Fruit fly (Drosophila melanogaster) whole organism, adult: Measurements from ENCODE around the gene CG33107.

Source experiments
- CG11617 ChIP-seq: fragments of 200-800 bp; sonication (Bioruptor generic); optimal IDR thresholded peaks from 2 replicates; lab custom pipeline; 2017; ENCODE audit warnings: mild to moderate bottlenecking, missing biosample characterization, missing genetic modification reagents, missing genetic modification characterization
- CG12768 ChIP-seq: fragments of 200-800 bp; sonication (Bioruptor generic); optimal IDR thresholded peaks from 2 replicates; lab custom pipeline; 2017; ENCODE audit warnings: missing biosample characterization, missing genetic modification characterization, mild to moderate bottlenecking, moderate library complexity, missing genetic modification reagents
- CG14711 ChIP-seq: fragments of 200-800 bp; sonication (Bioruptor generic); optimal IDR thresholded peaks from 2 replicates; lab custom pipeline; 2018; ENCODE audit warnings: missing biosample characterization, mild to moderate bottlenecking, missing genetic modification characterization, moderate library complexity
- CG1620 ChIP-seq: fragments of 200-800 bp; sonication (Bioruptor generic); optimal IDR thresholded peaks from 2 replicates; lab custom pipeline; 2016; ENCODE audit warnings: missing biosample characterization, missing genetic modification characterization
- CG33017 ChIP-seq: fragments of 200-800 bp; sonication (Bioruptor generic); optimal IDR thresholded peaks from 2 replicates; lab custom pipeline; 2018; ENCODE audit warnings: missing biosample characterization, mild to moderate bottlenecking, missing genetic modification characterization, moderate library complexity
- CG5204 ChIP-seq: fragments of 200-800 bp; sonication (Bioruptor generic); optimal IDR thresholded peaks from 2 replicates; lab custom pipeline; 2016; ENCODE audit warnings: missing biosample characterization, missing genetic modification characterization
- CG7045 ChIP-seq: fragments of 200-800 bp; sonication (Bioruptor generic); optimal IDR thresholded peaks from 2 replicates; lab custom pipeline; 2017; ENCODE audit warnings: missing biosample characterization, mild to moderate bottlenecking, missing genetic modification characterization
- CG7101 ChIP-seq: fragments of 200-800 bp; sonication (Bioruptor generic); optimal IDR thresholded peaks from 2 replicates; lab custom pipeline; 2018; ENCODE audit warnings: missing biosample characterization, mild to moderate bottlenecking, missing genetic modification characterization, moderate library complexity
- Clk ChIP-seq: fragments of 200-800 bp; sonication (Bioruptor generic); optimal IDR thresholded peaks from 2 replicates; lab custom pipeline; 2017; ENCODE audit warnings: missing biosample characterization, missing genetic modification characterization
- Crg-1 ChIP-seq: fragments of 200-800 bp; sonication (Bioruptor generic); optimal IDR thresholded peaks from 2 replicates; lab custom pipeline; 2016; ENCODE audit warnings: missing biosample characterization, missing genetic modification characterization
- Hr96 ChIP-seq: fragments of 200-800 bp; sonication (Bioruptor generic); optimal IDR thresholded peaks from 2 replicates; lab custom pipeline; 2016; ENCODE audit warnings: missing biosample characterization, missing genetic modification characterization
- Mnt ChIP-seq: fragments of 200-800 bp; sonication (Bioruptor generic); optimal IDR thresholded peaks from 2 replicates; lab custom pipeline; 2016; ENCODE audit warnings: missing biosample characterization, mild to moderate bottlenecking, missing genetic modification characterization
- bab1 ChIP-seq: fragments of 200-800 bp; sonication (Bioruptor generic); optimal IDR thresholded peaks from 3 replicates; lab custom pipeline; 2019; ENCODE audit warnings: missing biosample characterization, mild to moderate bottlenecking, missing genetic modification characterization, moderate library complexity
- cic ChIP-seq: fragments of 200-800 bp; sonication (Bioruptor generic); optimal IDR thresholded peaks from 2 replicates; lab custom pipeline; 2017; ENCODE audit warnings: missing biosample characterization, mild to moderate bottlenecking, missing genetic modification characterization, moderate library complexity
- cnc ChIP-seq, 2 experiments: fragments of >200 bp; optimal IDR thresholded peaks; 2 replicates each; lab custom pipeline; 2017
- kay ChIP-seq: fragments of 200-800 bp; sonication (Bioruptor generic); peaks from one replicate; lab custom pipeline; 2016; ENCODE audit warnings: missing biosample characterization, missing genetic modification characterization, borderline replicate concordance
- ovo ChIP-seq: fragments of 200-800 bp; sonication (Bioruptor generic); optimal IDR thresholded peaks from 2 replicates; lab custom pipeline; 2016; ENCODE audit warnings: missing biosample characterization, missing genetic modification characterization
- pad ChIP-seq: fragments of 200-800 bp; sonication (Bioruptor generic); optimal IDR thresholded peaks from 3 replicates; lab custom pipeline; 2017; ENCODE audit warnings: missing biosample characterization, missing genetic modification characterization, mild to moderate bottlenecking, moderate library complexity, missing genetic modification reagents
- tj ChIP-seq: fragments of 200-800 bp; sonication (Bioruptor generic); optimal IDR thresholded peaks from 3 replicates; lab custom pipeline; 2017; ENCODE audit warnings: missing biosample characterization, mild to moderate bottlenecking, missing genetic modification characterization, moderate library complexity
- toe ChIP-seq: fragments of 200-800 bp; sonication (Bioruptor generic); optimal IDR thresholded peaks from 2 replicates; lab custom pipeline; 2016; ENCODE audit warnings: missing biosample characterization, missing genetic modification characterization

CG33107 gene

dm6 chr3R:22586525-22586924 lies 2.0 kb upstream of the CG33107 start, which contains the start of gene btn:
btn (minus strand) TSS chr3R:22586625.
- no peak for TF ChIP-seq Clk (GFP tag; lab: Kevin White, UChicago)
- no peak for TF ChIP-seq CG1620 (GFP tag; lab: Kevin White, UChicago)
- TF ChIP-seq CG14711 (tag; lab: Kevin White, UChicago): no peak
- no peak for TF ChIP-seq ovo
- TF ChIP-seq pad: no peak
- no peak for TF ChIP-seq CG33017 (tag; lab: Kevin White, UChicago)
- TF ChIP-seq cnc (optimal IDR thresholded peaks at IDR 0.05; lab: Kevin White, UChicago): no peak
- no peak for TF ChIP-seq Hr96 (GFP tag; lab: Kevin White, UChicago)
- TF ChIP-seq CG11617 (GFP tag; lab: Kevin White, UChicago): no peak

- TF ChIP-seq Mnt (GFP tag; lab: Kevin White, UChicago): peak; percentile 91
- TF ChIP-seq CG11617 (GFP tag; lab: Kevin White, UChicago): no peak
- TF ChIP-seq CG5204 (GFP tag; lab: Kevin White, UChicago): no peak
- no peak for TF ChIP-seq pad
- TF ChIP-seq CG7101 (tag; lab: Kevin White, UChicago): no peak
- no peak for TF ChIP-seq cnc (optimal IDR thresholded peaks at IDR 0.05; lab: Kevin White, UChicago)
- no peak for TF ChIP-seq CG7045 (GFP tag; lab: Kevin White, UChicago)
- TF ChIP-seq Crg-1 (GFP tag; lab: Kevin White, UChicago): no peak
- peak; percentile 7 for TF ChIP-seq bab1
Observed at dm6 chr3R:22582981-22583380, 1.5 kb downstream of the CG33107 start, which contains the start of gene Dph5. Dph5 (minus strand) TSS chr3R:22583225.

- TF ChIP-seq Mnt (GFP tag; lab: Kevin White, UChicago) (peak; percentile 57), bab1 (peak; percentile 72), cic (GFP tag; lab: Kevin White, UChicago) (no peak), Crg-1 (GFP tag; lab: Kevin White, UChicago) (no peak)
Observed at dm6 chr3R:22580546-22580945, 4.0 kb downstream of the CG33107 start, which contains the start of gene CSN6. CSN6 (plus strand) TSS chr3R:22580773.

- no peak for TF ChIP-seq tj (GFP tag; lab: Kevin White, UChicago)
- no peak for TF ChIP-seq CG1620 (GFP tag; lab: Kevin White, UChicago)
- no peak for TF ChIP-seq Clk (GFP tag; lab: Kevin White, UChicago)
- TF ChIP-seq CG12768 (GFP tag; lab: Kevin White, UChicago): no peak
- no peak for TF ChIP-seq toe
- TF ChIP-seq pad: no peak
- no peak for TF ChIP-seq kay (GFP tag; lab: Kevin White, UChicago)
Observed at dm6 chr3R:22576979-22577378, 7.5 kb downstream of the CG33107 start.

- TF ChIP-seq Crg-1 (GFP tag; lab: Kevin White, UChicago) (no peak), CG33017 (tag; lab: Kevin White, UChicago) (no peak), CG7101 (tag; lab: Kevin White, UChicago) (no peak), CG12768 (GFP tag; lab: Kevin White, UChicago) (no peak), toe (no peak), CG1620 (GFP tag; lab: Kevin White, UChicago) (no peak), CG14711 (tag; lab: Kevin White, UChicago) (no peak), kay (GFP tag; lab: Kevin White, UChicago) (no peak), ovo (no peak), tj (GFP tag; lab: Kevin White, UChicago) (no peak), CG11617 (GFP tag; lab: Kevin White, UChicago) (no peak), Hr96 (GFP tag; lab: Kevin White, UChicago) (no peak), bab1 (no peak)
Observed at dm6 chr3R:22576096-22576697, 8.3 kb downstream of the CG33107 start.

dm6 chr3R:22573590-22573989 lies 10.9 kb downstream of the CG33107 start:
- TF ChIP-seq cnc (optimal IDR thresholded peaks at IDR 0.05; lab: Kevin White, UChicago) (no peak), CG7101 (tag; lab: Kevin White, UChicago) (no peak), tj (GFP tag; lab: Kevin White, UChicago) (no peak), CG12768 (GFP tag; lab: Kevin White, UChicago) (no peak), CG33017 (tag; lab: Kevin White, UChicago) (no peak), cic (GFP tag; lab: Kevin White, UChicago) (no peak), CG1620 (GFP tag; lab: Kevin White, UChicago) (no peak), Crg-1 (GFP tag; lab: Kevin White, UChicago) (no peak), Hr96 (GFP tag; lab: Kevin White, UChicago) (no peak), pad (no peak)

dm6 chr3R:22569888-22570287 lies 14.6 kb downstream of the CG33107 start, which contains the start of gene CG33110:
CG33110 (plus strand) TSS chr3R:22570188.
- TF ChIP-seq bab1 (no peak), CG11617 (GFP tag; lab: Kevin White, UChicago) (no peak), Crg-1 (GFP tag; lab: Kevin White, UChicago) (no peak), Mnt (GFP tag; lab: Kevin White, UChicago) (no peak), CG1620 (GFP tag; lab: Kevin White, UChicago) (no peak), kay (GFP tag; lab: Kevin White, UChicago) (no peak)
